Fruit fly (Drosophila melanogaster) whole organism, wandering third instar larva: ENCODE data around the gene CG17211.

Experiments
- Abd-B ChIP-seq: fragments of >200 bp; optimal IDR thresholded peaks from 2 replicates; lab custom pipeline; 2017; ENCODE audit warnings: missing biosample characterization, missing genetic modification characterization
- pan ChIP-seq: fragments of >200 bp; optimal IDR thresholded peaks from 2 replicates; lab custom pipeline; 2017
- woc ChIP-seq: sonication (Bioruptor generic); optimal IDR thresholded peaks from 2 replicates; lab custom pipeline; 2016; ENCODE audit warnings: missing biosample characterization, mild to moderate bottlenecking, missing genetic modification characterization

DNA sequence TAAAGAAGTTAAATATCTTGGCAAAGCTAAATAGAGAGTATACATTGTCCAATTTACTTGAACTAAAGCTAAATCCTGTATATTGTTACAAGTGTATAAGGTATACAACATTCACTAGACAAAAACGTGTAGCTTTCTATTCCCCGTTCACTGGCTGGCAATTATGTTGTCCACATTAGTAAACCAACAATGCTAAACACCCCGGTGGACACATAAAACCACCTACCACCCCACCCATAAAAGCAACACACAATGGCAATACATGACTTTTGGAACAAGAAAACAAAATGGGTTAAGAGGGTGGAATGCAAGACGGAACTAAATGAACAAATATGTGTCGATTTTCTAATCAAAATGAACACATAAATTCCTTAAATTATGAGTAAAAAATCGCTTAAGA, 49.8 kb downstream of the CG17211 start, which contains the start of gene ZnT33D:
- TF ChIP-seq pan (lab: Kevin White, UChicago) (no peak), woc (GFP tag; lab: Kevin White, UChicago) (no peak), Abd-B (GFP tag; lab: Kevin White, UChicago) (no peak)
